Worm (Caenorhabditis elegans) whole organism, early embryonic: ENCODE results near the gene F46B3.16.
A peak's percentile ranks its signal among the peaks of the same experiment; 100 is the strongest.

Source experiments
- B0310.2 ChIP-seq: sonication (generic microtip); optimal IDR thresholded peaks from 2 replicates; lab custom pipeline; 2016; ENCODE audit warnings: mild to moderate bottlenecking, missing genetic modification characterization, missing compliant biosample characterization
- F13C5.2 ChIP-seq: sonication (generic microtip); optimal IDR thresholded peaks from 2 replicates; lab custom pipeline; 2017; ENCODE audit warnings: mild to moderate bottlenecking, missing genetic modification characterization, inconsistent platforms, missing compliant biosample characterization
- aly-1 ChIP-seq: sonication (generic microtip); optimal IDR thresholded peaks from 2 replicates; lab custom pipeline; 2016; ENCODE audit warnings: missing genetic modification characterization, missing compliant biosample characterization
- ama-1 ChIP-seq: fragments of 150-350 bp; optimal IDR thresholded peaks from 2 replicates; lab custom pipeline; 2014
- ceh-13 ChIP-seq: fragments of 200-800 bp; sonication (Bioruptor generic); optimal IDR thresholded peaks from 2 replicates; lab custom pipeline; 2018; ENCODE audit warnings: mild to moderate bottlenecking, missing genetic modification characterization, missing compliant biosample characterization
- ceh-36 ChIP-seq: sonication (generic microtip); optimal IDR thresholded peaks from 2 replicates; lab custom pipeline; 2016; ENCODE audit warnings: missing genetic modification characterization, inconsistent platforms, missing compliant biosample characterization
- ets-7 ChIP-seq: sonication (generic microtip); optimal IDR thresholded peaks from 2 replicates; lab custom pipeline; 2016; ENCODE audit warnings: missing genotype, missing genetic modification characterization, missing compliant biosample characterization
- flt-1 ChIP-seq: fragments of 200-800 bp; sonication (Bioruptor generic); IDR thresholded peaks from 2 replicates; pipeline ENCODE4 v1.3.6; 2022; ENCODE audit warnings: missing genetic modification characterization, missing compliant biosample characterization
- hmbx-1 ChIP-seq: sonication (generic microtip); optimal IDR thresholded peaks from 2 replicates; lab custom pipeline; 2016; ENCODE audit warnings: mild to moderate bottlenecking, missing genetic modification characterization, missing compliant biosample characterization
- hmg-4 ChIP-seq: fragments of 200-800 bp; sonication (Bioruptor generic); optimal IDR thresholded peaks from 2 replicates; lab custom pipeline; 2018; ENCODE audit warnings: mild to moderate bottlenecking, missing genetic modification characterization, missing compliant biosample characterization
- hnd-1 ChIP-seq: sonication (generic microtip); optimal IDR thresholded peaks from 2 replicates; lab custom pipeline; 2016; ENCODE audit warnings: missing genetic modification characterization, missing compliant biosample characterization
- pes-1 ChIP-seq: fragments of 200-800 bp; sonication (Bioruptor generic); IDR thresholded peaks from 2 replicates; pipeline ENCODE4 v1.3.6; 2022; ENCODE audit warnings: missing genetic modification reagents, missing genetic modification characterization, missing compliant biosample characterization
- scrt-1 ChIP-seq: fragments of 200-800 bp; sonication (Bioruptor generic); IDR thresholded peaks from 2 replicates; pipeline ENCODE4 v1.3.6; 2022; ENCODE audit warnings: missing genetic modification characterization, missing compliant biosample characterization
- sea-1 ChIP-seq: fragments of 200-800 bp; sonication (Bioruptor generic); conservative IDR thresholded peaks from 2 replicates; pipeline ENCODE4 v1.3.6; 2022; ENCODE audit warnings: missing genetic modification characterization, missing compliant biosample characterization
- tbx-11 ChIP-seq: fragments of 200-800 bp; sonication (Bioruptor generic); IDR thresholded peaks from 2 replicates; pipeline ENCODE4 v1.3.6; 2022; ENCODE audit warnings: missing genetic modification characterization, missing compliant biosample characterization
- tbx-37 ChIP-seq: fragments of 200-800 bp; sonication (Bioruptor generic); conservative IDR thresholded peaks from 2 replicates; pipeline ENCODE4 v1.3.6; 2022; ENCODE audit warnings: missing genetic modification reagents, missing genetic modification characterization, missing compliant biosample characterization
- tra-4 ChIP-seq: sonication (generic microtip); optimal IDR thresholded peaks from 2 replicates; lab custom pipeline; 2017; ENCODE audit warnings: missing genetic modification characterization, missing compliant biosample characterization

The F46B3.16 gene

DNA sequence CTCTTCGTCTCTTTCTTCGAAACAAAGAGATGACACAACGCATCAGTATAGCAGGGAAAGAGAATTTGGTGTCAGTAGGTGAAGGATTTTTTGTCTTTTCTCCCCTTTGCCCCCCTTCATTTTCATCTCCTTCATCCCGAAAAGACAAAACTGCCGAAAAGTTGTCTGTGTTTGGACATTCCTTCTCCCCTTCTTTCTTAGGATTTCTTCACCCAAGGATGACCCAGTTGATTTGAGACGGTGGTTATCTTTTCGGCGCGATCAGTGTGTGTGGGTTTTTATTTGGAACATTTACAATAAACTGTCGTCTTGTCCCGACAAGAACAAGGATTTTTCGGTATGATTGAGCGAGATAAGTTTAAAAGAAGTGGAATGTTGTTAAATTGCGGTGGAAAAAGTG is 28.0 kb downstream of the F46B3.16 start:
- no peak for TF ChIP-seq flt-1 (GFP tag; lab: Robert Waterston, UW)
- no peak for TF ChIP-seq tbx-37 (GFP tag; lab: Robert Waterston, UW)
- no peak for TF ChIP-seq hmbx-1
- no peak for TF ChIP-seq F13C5.2 (tag; lab: Kevin White, UChicago)
- TF ChIP-seq ets-7 (tag; lab: Kevin White, UChicago), result no peak
- no peak for TF ChIP-seq ama-1 (lab: Kevin White, UChicago)
- no peak for TF ChIP-seq hmg-4
- no peak for TF ChIP-seq sea-1 (GFP tag; lab: Robert Waterston, UW)
- no peak for TF ChIP-seq hnd-1 (tag; lab: Kevin White, UChicago)

- no peak for TF ChIP-seq aly-1
- TF ChIP-seq sea-1 (GFP tag; lab: Robert Waterston, UW), result no peak
- no peak for TF ChIP-seq ceh-13 (GFP tag; lab: Kevin White, UChicago)
- no peak for TF ChIP-seq pes-1 (GFP tag; lab: Robert Waterston, UW)
These were observed 29.3 kb downstream of the F46B3.16 start for ce11 chrV:20663736-20664135.

DNA sequence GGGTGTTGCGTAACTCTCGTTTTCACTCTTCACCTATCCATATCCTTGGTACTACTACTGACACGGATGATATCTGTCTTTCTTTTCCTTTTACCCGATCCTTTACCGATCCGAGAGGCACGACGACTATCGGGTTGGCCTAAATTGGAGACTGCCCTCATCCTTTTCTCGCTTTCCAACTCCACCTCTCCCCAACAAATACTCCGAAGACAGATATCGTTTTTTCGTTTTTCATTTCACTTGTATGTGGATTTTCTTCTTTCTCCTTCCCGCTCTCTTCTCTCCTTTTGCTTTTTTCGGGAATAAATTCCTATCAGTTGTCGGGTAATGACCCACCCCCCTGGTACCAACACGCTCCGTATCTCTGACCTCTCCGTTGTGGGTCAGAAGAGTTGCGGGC is 30.5 kb downstream of the F46B3.16 start:
- TF ChIP-seq tbx-11 (GFP tag; lab: Robert Waterston, UW) (no peak), hmbx-1 (no peak), tra-4 (tag; lab: Kevin White, UChicago) (no peak), pes-1 (GFP tag; lab: Robert Waterston, UW) (no peak)

DNA sequence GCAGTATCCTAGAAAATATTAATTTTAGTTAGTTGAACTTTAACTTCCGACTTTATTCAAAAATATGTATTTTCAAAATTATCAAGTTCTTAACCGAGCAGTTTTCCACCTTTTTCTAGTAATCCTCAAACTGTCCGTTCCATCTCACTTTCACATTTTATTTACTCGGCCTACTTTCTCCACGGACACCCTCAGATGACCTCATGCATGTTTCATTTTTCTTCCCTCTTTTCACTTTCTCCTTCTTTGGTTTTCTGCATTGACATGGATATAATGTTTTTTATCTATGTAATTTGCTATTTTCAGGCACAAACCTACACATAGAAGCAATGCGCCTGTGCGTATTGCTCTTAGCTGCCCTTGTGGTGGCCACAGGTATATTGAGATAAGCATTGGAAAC is 32.5 kb downstream of the F46B3.16 start, which contains the start of gene mlt-11:
Gene mlt-11 (plus strand): TSS at position 301 of the 400 bp plus-strand sequence.
- TF ChIP-seq hmbx-1, result no peak
- no peak for TF ChIP-seq ets-7 (tag; lab: Kevin White, UChicago)
- TF ChIP-seq B0310.2 (tag; lab: Kevin White, UChicago), result no peak
- no peak for TF ChIP-seq hmg-4
- TF ChIP-seq aly-1, result no peak
- TF ChIP-seq sea-1 (GFP tag; lab: Robert Waterston, UW), result no peak
- no peak for TF ChIP-seq hnd-1 (tag; lab: Kevin White, UChicago)
- no peak for TF ChIP-seq ceh-36 (tag; lab: Kevin White, UChicago)
- TF ChIP-seq scrt-1 (GFP tag; lab: Robert Waterston, UW), result no peak
- no peak for TF ChIP-seq ceh-13 (GFP tag; lab: Kevin White, UChicago)
- TF ChIP-seq tbx-37 (GFP tag; lab: Robert Waterston, UW), result no peak
- no peak for TF ChIP-seq tra-4 (tag; lab: Kevin White, UChicago)
- TF ChIP-seq ama-1 (lab: Kevin White, UChicago), result no peak
- TF ChIP-seq pes-1 (GFP tag; lab: Robert Waterston, UW), result no peak
- no peak for TF ChIP-seq flt-1 (GFP tag; lab: Robert Waterston, UW)
- TF ChIP-seq tbx-11 (GFP tag; lab: Robert Waterston, UW), result no peak
- TF ChIP-seq F13C5.2 (tag; lab: Kevin White, UChicago), result no peak

- no peak for TF ChIP-seq sea-1 (GFP tag; lab: Robert Waterston, UW)
These were observed 36.2 kb downstream of the F46B3.16 start for ce11 chrV:20670625-20671024.

DNA sequence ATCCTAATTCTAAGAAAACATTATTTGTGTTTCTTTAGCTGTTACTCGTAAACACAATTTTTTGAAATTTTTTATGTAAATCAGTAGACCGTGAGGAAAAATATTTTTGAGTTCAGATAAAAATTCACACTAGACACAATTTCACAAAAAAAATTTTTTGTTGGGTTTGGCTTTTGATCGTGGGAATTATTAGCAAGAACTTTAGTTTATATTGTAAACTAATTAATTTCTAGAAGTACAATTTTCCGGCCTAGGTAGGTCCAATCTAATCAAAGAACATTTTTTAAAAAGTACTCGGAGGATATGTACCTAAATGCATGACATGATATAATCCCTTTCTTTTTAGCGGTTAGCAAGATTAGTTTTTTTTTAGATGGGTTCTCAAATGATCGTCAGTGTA is 45.8 kb downstream of the F46B3.16 start:
- TF ChIP-seq tbx-37 (GFP tag; lab: Robert Waterston, UW) (no peak), hnd-1 (tag; lab: Kevin White, UChicago) (no peak), B0310.2 (tag; lab: Kevin White, UChicago) (no peak), tbx-11 (GFP tag; lab: Robert Waterston, UW) (no peak), flt-1 (GFP tag; lab: Robert Waterston, UW) (no peak), ama-1 (lab: Kevin White, UChicago) (no peak), tra-4 (tag; lab: Kevin White, UChicago) (no peak), ceh-36 (tag; lab: Kevin White, UChicago) (no peak), hmg-4 (no peak), sea-1 (GFP tag; lab: Robert Waterston, UW) (no peak), ets-7 (tag; lab: Kevin White, UChicago) (no peak), pes-1 (GFP tag; lab: Robert Waterston, UW) (no peak), aly-1 (no peak), hmbx-1 (no peak), ceh-13 (GFP tag; lab: Kevin White, UChicago) (no peak), F13C5.2 (tag; lab: Kevin White, UChicago) (no peak), scrt-1 (GFP tag; lab: Robert Waterston, UW) (no peak)

DNA sequence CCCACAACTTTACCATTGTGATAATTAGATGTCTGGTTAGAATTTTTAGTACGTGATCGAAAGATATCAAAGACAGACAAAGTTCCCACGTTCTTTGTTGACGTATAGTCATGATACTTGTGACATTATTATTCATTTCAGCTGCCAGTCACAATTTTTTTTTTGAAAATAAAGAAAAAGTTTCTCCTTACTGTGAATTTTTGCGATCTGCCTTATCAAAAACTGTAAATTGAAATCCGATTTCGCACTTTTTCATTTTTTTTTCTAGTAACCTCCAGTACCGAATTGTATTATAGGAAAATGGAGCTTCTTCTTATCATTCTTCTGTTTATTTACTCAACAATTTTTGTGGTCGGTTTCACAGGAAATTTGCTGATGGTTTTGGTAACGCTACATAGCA is 46.7 kb downstream of the F46B3.16 start, which contains the start of gene srsx-35:
Gene srsx-35 (plus strand): TSS at position 301 of the 400 bp plus-strand sequence.
- TF ChIP-seq ets-7 (tag; lab: Kevin White, UChicago), result no peak
- no peak for TF ChIP-seq B0310.2 (tag; lab: Kevin White, UChicago)
- TF ChIP-seq tbx-37 (GFP tag; lab: Robert Waterston, UW), result no peak
- TF ChIP-seq hnd-1 (tag; lab: Kevin White, UChicago), result no peak
- no peak for TF ChIP-seq scrt-1 (GFP tag; lab: Robert Waterston, UW)
- no peak for TF ChIP-seq tra-4 (tag; lab: Kevin White, UChicago)
- no peak for TF ChIP-seq aly-1
- no peak for TF ChIP-seq hmg-4
- TF ChIP-seq tbx-11 (GFP tag; lab: Robert Waterston, UW), result no peak
- TF ChIP-seq sea-1 (GFP tag; lab: Robert Waterston, UW), result no peak
- no peak for TF ChIP-seq ama-1 (lab: Kevin White, UChicago)
- TF ChIP-seq pes-1 (GFP tag; lab: Robert Waterston, UW), result no peak
- no peak for TF ChIP-seq ceh-13 (GFP tag; lab: Kevin White, UChicago)
- no peak for TF ChIP-seq F13C5.2 (tag; lab: Kevin White, UChicago)
- no peak for TF ChIP-seq hmbx-1
- no peak for TF ChIP-seq ceh-36 (tag; lab: Kevin White, UChicago)

DNA sequence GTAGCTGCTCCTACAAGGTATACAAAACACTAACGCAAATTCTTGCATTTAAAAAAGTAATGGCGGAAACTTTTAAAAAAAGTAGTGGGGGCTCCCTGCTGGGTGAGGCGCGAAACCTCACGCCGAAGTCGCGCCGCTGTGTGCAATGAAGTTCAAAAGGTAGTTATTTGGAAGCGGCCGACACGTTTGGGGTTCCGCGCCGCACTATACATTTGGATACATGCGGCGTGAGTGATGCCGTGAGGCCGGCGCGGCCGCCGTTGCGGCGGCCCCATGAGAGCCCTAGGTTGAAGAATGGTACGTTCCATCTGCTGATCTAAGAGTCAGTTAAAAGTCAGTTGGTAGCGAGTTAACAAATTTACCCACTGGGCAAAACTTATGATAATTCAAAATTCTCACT is 47.4 kb downstream of the F46B3.16 start:
- TF ChIP-seq tbx-11 (GFP tag; lab: Robert Waterston, UW) (no peak), pes-1 (GFP tag; lab: Robert Waterston, UW) (0 out of 2 replicates have a peak, but pooled peaks have one; percentile 20)
